Fruit fly (Drosophila melanogaster) whole organism, pupa: ENCODE measurements around the gene snf.

Experiments used
- CG15710 ChIP-seq: fragments of 200-800 bp; sonication (Bioruptor generic); optimal IDR thresholded peaks from 2 replicates; lab custom pipeline; 2018; ENCODE audit warnings: missing biosample characterization, mild to moderate bottlenecking, missing genetic modification characterization, moderate library complexity
- CG17806 ChIP-seq: fragments of 200-800 bp; sonication (Bioruptor generic); optimal IDR thresholded peaks from 2 replicates; lab custom pipeline; 2018; ENCODE audit warnings: missing biosample characterization, mild to moderate bottlenecking, missing genetic modification characterization, moderate library complexity
- CG8301 ChIP-seq: fragments of 200-800 bp; sonication (Bioruptor generic); optimal IDR thresholded peaks from 2 replicates; lab custom pipeline; 2018; ENCODE audit warnings: missing biosample characterization, mild to moderate bottlenecking, missing genetic modification characterization
- D1 ChIP-seq: fragments of 200-800 bp; sonication (Bioruptor generic); optimal IDR thresholded peaks from 2 replicates; lab custom pipeline; 2018; ENCODE audit warnings: missing biosample characterization, mild to moderate bottlenecking, missing genetic modification characterization, moderate library complexity
- fd96Ca ChIP-seq: fragments of 200-800 bp; sonication (Bioruptor generic); IDR thresholded peaks from 3 replicates; pipeline ENCODE4 v1.3.6; 2022; ENCODE audit warnings: missing biosample characterization, missing genetic modification characterization
- gl ChIP-seq: fragments of 200-800 bp; sonication (Bioruptor generic); optimal IDR thresholded peaks from 2 replicates; lab custom pipeline; 2018; ENCODE audit warnings: missing biosample characterization, mild to moderate bottlenecking, missing genetic modification characterization
- rn ChIP-seq: fragments of 200-800 bp; sonication (Bioruptor generic); IDR thresholded peaks from 2 replicates; pipeline ENCODE4 v1.3.6; 2022; ENCODE audit warnings: missing biosample characterization, missing genetic modification characterization

DNA sequence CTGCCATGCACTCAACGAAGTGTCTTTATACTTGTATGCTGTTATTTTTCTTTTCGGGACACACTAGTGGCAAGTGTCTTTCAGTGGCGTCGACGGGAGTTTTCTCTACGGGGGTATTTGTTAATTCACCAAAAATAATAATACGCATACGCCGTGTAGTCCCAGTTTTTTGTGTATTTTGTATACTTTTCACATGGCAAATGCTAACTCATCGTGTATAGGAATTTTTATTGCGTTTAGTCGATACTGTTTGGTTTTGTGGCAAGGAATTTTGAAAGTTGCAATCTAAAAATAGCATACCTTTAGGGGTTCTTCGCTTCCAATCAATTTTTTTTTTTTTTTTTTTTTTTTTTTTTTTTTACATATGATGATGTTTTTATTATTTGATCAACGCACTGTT lies 29.4 kb downstream of the snf start:
- no peak for TF ChIP-seq CG8301
- no peak for TF ChIP-seq fd96Ca (GFP tag; lab: Robert Waterston, UW)
- TF ChIP-seq rn (GFP tag; lab: Robert Waterston, UW): no peak
- TF ChIP-seq CG17806 (tag; lab: Kevin White, UChicago): no peak
- no peak for TF ChIP-seq gl (tag; lab: Kevin White, UChicago)
- TF ChIP-seq D1 (tag; lab: Kevin White, UChicago): no peak
- no peak for TF ChIP-seq CG15710
